Worm (Caenorhabditis elegans) whole organism, L1 larva: Measurements from ENCODE around the gene F07A11.4.

Source experiments
- C04F5.9 ChIP-seq: sonication (generic microtip); optimal IDR thresholded peaks from 2 replicates; lab custom pipeline; 2016; ENCODE audit warnings: missing genetic modification characterization, missing compliant biosample characterization
- C34B4.2 ChIP-seq: sonication (generic microtip); optimal IDR thresholded peaks from 2 replicates; lab custom pipeline; 2017; ENCODE audit warnings: mild to moderate bottlenecking, missing genetic modification characterization, missing compliant biosample characterization
- F16B12.6 ChIP-seq: fragments of 150-350 bp; optimal IDR thresholded peaks from 2 replicates; lab custom pipeline; 2014; ENCODE audit warnings: missing biosample characterization, missing genetic modification characterization
- aha-1 ChIP-seq: fragments of 150-350 bp; optimal IDR thresholded peaks from 2 replicates; lab custom pipeline; 2014; ENCODE audit warnings: missing biosample characterization, missing genetic modification characterization
- blmp-1 ChIP-seq: fragments of 150-350 bp; optimal IDR thresholded peaks from 2 replicates; lab custom pipeline; 2014; ENCODE audit warnings: missing biosample characterization, missing genetic modification characterization
- ceh-63 ChIP-seq: fragments of 200-800 bp; sonication (Bioruptor generic); optimal IDR thresholded peaks from 2 replicates; lab custom pipeline; 2018; ENCODE audit warnings: mild to moderate bottlenecking, missing genetic modification characterization, missing compliant biosample characterization
- ceh-88 ChIP-seq: fragments of 200-800 bp; sonication (Bioruptor generic); IDR thresholded peaks from 2 replicates; pipeline ENCODE4 v1.3.6; 2022; ENCODE audit warnings: missing genetic modification characterization, missing compliant biosample characterization
- ces-1 ChIP-seq: fragments of 150-350 bp; optimal IDR thresholded peaks from 2 replicates; lab custom pipeline; 2014; ENCODE audit warnings: missing biosample characterization, missing genetic modification reagents, missing genetic modification characterization
- efl-1 ChIP-seq, 4 experiments: fragments of 150-350 bp; optimal IDR thresholded peaks in 3 of 4; peaks in 1 of 4; 1 replicate in 1 of 4; 2 replicates in 3 of 4; lab custom pipeline; 2014; ENCODE audit warnings: missing biosample characterization in 2 of 4, missing genetic modification characterization in 2 of 4, missing genetic modification reagents in 2 of 4
- egl-13 ChIP-seq: sonication (generic microtip); optimal IDR thresholded peaks from 2 replicates; lab custom pipeline; 2016; ENCODE audit warnings: missing genotype, missing genetic modification reagents, missing genetic modification characterization, missing compliant biosample characterization
- egl-27 ChIP-seq, 2 experiments: fragments of 150-350 bp in 1 of 2; sonication (generic microtip); optimal IDR thresholded peaks; 3 replicates each; lab custom pipeline; 2017 to 2018; ENCODE audit warnings: missing biosample characterization in 2 of 2, missing genetic modification characterization in 2 of 2, missing genetic modification reagents in 2 of 2
- elt-2 ChIP-seq: sonication (generic microtip); optimal IDR thresholded peaks from 2 replicates; lab custom pipeline; 2016; ENCODE audit warnings: missing genetic modification characterization, mild to moderate bottlenecking, inconsistent platforms, missing compliant biosample characterization, missing genetic modification reagents
- fkh-8 ChIP-seq: sonication (generic microtip); optimal IDR thresholded peaks from 2 replicates; lab custom pipeline; 2016; ENCODE audit warnings: mild to moderate bottlenecking, missing genetic modification characterization, missing compliant biosample characterization
- fos-1 ChIP-seq: fragments of 150-350 bp; optimal IDR thresholded peaks from 2 replicates; lab custom pipeline; 2014; ENCODE audit warnings: missing biosample characterization, missing genetic modification characterization
- grh-1 ChIP-seq: fragments of 200-800 bp; sonication (Bioruptor generic); IDR thresholded peaks from 2 replicates; pipeline ENCODE4 v1.3.6; 2022; ENCODE audit warnings: missing genetic modification reagents, missing genetic modification characterization, missing compliant biosample characterization
- hpl-2 ChIP-seq: fragments of 150-350 bp; optimal IDR thresholded peaks from 2 replicates; lab custom pipeline; 2014; ENCODE audit warnings: missing biosample characterization, missing genetic modification reagents, missing genetic modification characterization
- irx-1 ChIP-seq: sonication (generic microtip); optimal IDR thresholded peaks from 2 replicates; lab custom pipeline; 2016; ENCODE audit warnings: missing genetic modification characterization, missing compliant biosample characterization
- lin-13 ChIP-seq: fragments of 150-350 bp; optimal IDR thresholded peaks from 2 replicates; lab custom pipeline; 2014; ENCODE audit warnings: missing biosample characterization, missing genetic modification reagents, missing genetic modification characterization
- lin-14 ChIP-seq: fragments of 200-800 bp; sonication (Bioruptor generic); optimal IDR thresholded peaks from 2 replicates; lab custom pipeline; 2018; ENCODE audit warnings: mild to moderate bottlenecking, missing genetic modification characterization, moderate library complexity, missing compliant biosample characterization
- lir-3 ChIP-seq: sonication (generic microtip); optimal IDR thresholded peaks from 2 replicates; lab custom pipeline; 2016; ENCODE audit warnings: mild to moderate bottlenecking, missing genetic modification characterization, moderate library complexity, missing compliant biosample characterization; ENCODE audit not compliant: poor library complexity
- lsy-2 ChIP-seq, 2 experiments: fragments of 150-350 bp; optimal IDR thresholded peaks; 2 replicates each; lab custom pipeline; 2014; ENCODE audit warnings: missing biosample characterization in 2 of 2, missing genetic modification characterization in 2 of 2
- mdl-1 ChIP-seq, 2 experiments: fragments of 150-350 bp; optimal IDR thresholded peaks; 2 replicates each; lab custom pipeline; 2014 to 2017; ENCODE audit warnings: missing biosample characterization in 2 of 2, missing genetic modification characterization in 2 of 2, inconsistent platforms in 1 of 2
- mef-2 ChIP-seq: fragments of 150-350 bp; optimal IDR thresholded peaks from 2 replicates; lab custom pipeline; 2014; ENCODE audit warnings: missing biosample characterization, missing genetic modification characterization
- mep-1 ChIP-seq: fragments of 150-350 bp; optimal IDR thresholded peaks from 2 replicates; lab custom pipeline; 2014; ENCODE audit warnings: missing biosample characterization, missing genetic modification characterization
- nhr-11 ChIP-seq: fragments of 150-350 bp; optimal IDR thresholded peaks from 2 replicates; lab custom pipeline; 2014; ENCODE audit warnings: missing biosample characterization, missing genetic modification characterization
- nhr-12 ChIP-seq: sonication (generic microtip); optimal IDR thresholded peaks from 2 replicates; lab custom pipeline; 2017; ENCODE audit warnings: missing biosample characterization, missing genetic modification characterization
- nhr-19 ChIP-seq: fragments of 200-800 bp; sonication (Bioruptor generic); conservative IDR thresholded peaks from 2 replicates; pipeline ENCODE4 v1.3.6; 2022; ENCODE audit warnings: missing genetic modification characterization, missing compliant biosample characterization
- nhr-76 ChIP-seq: sonication (generic microtip); optimal IDR thresholded peaks from 2 replicates; lab custom pipeline; 2017; ENCODE audit warnings: missing biosample characterization, missing genetic modification characterization
- nhr-84 ChIP-seq: sonication (generic microtip); optimal IDR thresholded peaks from 2 replicates; lab custom pipeline; 2017; ENCODE audit warnings: missing biosample characterization, missing genetic modification characterization
- nhr-85 ChIP-seq: sonication (generic microtip); peaks from one replicate; lab custom pipeline; 2016; ENCODE audit warnings: missing genetic modification characterization, inconsistent platforms, missing compliant biosample characterization
- pag-3 ChIP-seq: sonication (generic microtip); optimal IDR thresholded peaks from 2 replicates; lab custom pipeline; 2017; ENCODE audit warnings: missing genetic modification characterization, mild to moderate bottlenecking, missing compliant biosample characterization, antibody characterized with exemption, borderline replicate concordance; ENCODE audit not compliant: insufficient read depth
- pqm-1 ChIP-seq: sonication (generic microtip); optimal IDR thresholded peaks from 3 replicates; lab custom pipeline; 2017; ENCODE audit warnings: missing biosample characterization, missing genetic modification characterization
- rnt-1 ChIP-seq: sonication (generic microtip); optimal IDR thresholded peaks from 2 replicates; lab custom pipeline; 2016; ENCODE audit warnings: mild to moderate bottlenecking, missing genetic modification characterization, moderate library complexity, missing compliant biosample characterization
- snpc-4 ChIP-seq: fragments of 150-350 bp; optimal IDR thresholded peaks from 2 replicates; lab custom pipeline; 2014; ENCODE audit warnings: missing biosample characterization, missing genetic modification characterization
- sox-4 ChIP-seq: sonication (generic microtip); optimal IDR thresholded peaks from 2 replicates; lab custom pipeline; 2016; ENCODE audit warnings: missing genetic modification characterization, missing compliant biosample characterization
- sptf-1 ChIP-seq: fragments of 150-350 bp; optimal IDR thresholded peaks from 2 replicates; lab custom pipeline; 2014; ENCODE audit warnings: missing biosample characterization, missing genetic modification characterization
- sup-37 ChIP-seq: fragments of 200-800 bp; sonication (Bioruptor generic); optimal IDR thresholded peaks from 2 replicates; lab custom pipeline; 2018; ENCODE audit warnings: mild to moderate bottlenecking, missing genetic modification characterization, missing compliant biosample characterization
- swsn-7 ChIP-seq: sonication (generic microtip); optimal IDR thresholded peaks from 2 replicates; lab custom pipeline; 2016; ENCODE audit warnings: missing genetic modification characterization, missing compliant biosample characterization
- tbx-2 ChIP-seq: sonication (generic microtip); optimal IDR thresholded peaks from 2 replicates; lab custom pipeline; 2016; ENCODE audit warnings: missing genetic modification characterization, missing compliant biosample characterization
- unc-130 ChIP-seq: fragments of 150-350 bp; optimal IDR thresholded peaks from 2 replicates; lab custom pipeline; 2017; ENCODE audit warnings: missing biosample characterization, missing genetic modification characterization, inconsistent platforms
- unc-30 ChIP-seq: sonication (generic microtip); optimal IDR thresholded peaks from 2 replicates; lab custom pipeline; 2017; ENCODE audit warnings: missing biosample characterization, missing genetic modification characterization
- unc-98 ChIP-seq: fragments of 200-800 bp; sonication (Bioruptor generic); IDR thresholded peaks from 2 replicates; pipeline ENCODE4 v1.3.6; 2022; ENCODE audit warnings: missing genetic modification characterization, missing compliant biosample characterization
- zag-1 ChIP-seq: fragments of 150-350 bp; optimal IDR thresholded peaks from 2 replicates; lab custom pipeline; 2014; ENCODE audit warnings: missing biosample characterization, missing genetic modification characterization
- zip-4 ChIP-seq: fragments of 200-800 bp; sonication (Bioruptor generic); optimal IDR thresholded peaks from 2 replicates; lab custom pipeline; 2018; ENCODE audit warnings: mild to moderate bottlenecking, missing genetic modification characterization, moderate library complexity, missing compliant biosample characterization
- ztf-11 ChIP-seq, 2 experiments: sonication (generic microtip); optimal IDR thresholded peaks; 2 replicates each; lab custom pipeline; 2016 to 2017; ENCODE audit warnings: missing genetic modification characterization in 2 of 2, missing biosample characterization in 1 of 2, missing compliant biosample characterization in 1 of 2
- ztf-4 ChIP-seq: fragments of 150-350 bp; optimal IDR thresholded peaks from 2 replicates; lab custom pipeline; 2014; ENCODE audit warnings: missing biosample characterization, missing genetic modification characterization

F07A11.4 gene

ce11 chrII:11622605-11623004 lies 21.8 kb downstream of the F07A11.4 start:
- TF ChIP-seq unc-30 (no peak), unc-98 (GFP tag; lab: Robert Waterston, UW) (no peak), aha-1 (tag; lab: Kevin White, UChicago) (no peak), ces-1 (no peak)

- no peak for TF ChIP-seq ceh-63 (GFP tag; lab: Kevin White, UChicago)
These were observed 27.1 kb downstream of the F07A11.4 start for ce11 chrII:11627904-11628303.

ce11 chrII:11629957-11630356 lies 29.1 kb downstream of the F07A11.4 start:
- TF ChIP-seq efl-1 (optimal IDR thresholded peaks at IDR 0.05; lab: Kevin White, UChicago) (no peak), efl-1 (GFP tag; optimal IDR thresholded peaks at IDR 0.05 in 1 of 2; lab: Kevin White, UChicago) (peak in 1 of 2 experiments; percentile 80), nhr-19 (GFP tag; lab: Robert Waterston, UW) (no peak), lin-14 (GFP tag; lab: Kevin White, UChicago) (peak; percentile 14), unc-130 (no peak), zag-1 (tag; lab: Kevin White, UChicago) (no peak), fkh-8 (tag; lab: Kevin White, UChicago) (no peak)

- TF ChIP-seq C34B4.2 (tag; lab: Kevin White, UChicago) = no peak
- TF ChIP-seq mef-2 = no peak
- TF ChIP-seq mdl-1 (tag; optimal IDR thresholded peaks at IDR 0.05; lab: Kevin White, UChicago) = peak in 1 of 2 experiments; percentile 33
- no peak for TF ChIP-seq pqm-1 (tag; lab: Kevin White, UChicago)
- TF ChIP-seq fos-1 (tag; lab: Kevin White, UChicago) = peak; percentile 37
- TF ChIP-seq pag-3 (tag; lab: Kevin White, UChicago) = no peak
- no peak for TF ChIP-seq aha-1 (tag; lab: Kevin White, UChicago)
- TF ChIP-seq unc-130 = peak; percentile 22
- TF ChIP-seq nhr-12 (tag; lab: Kevin White, UChicago) = no peak
- TF ChIP-seq grh-1 = no peak
- TF ChIP-seq ceh-88 = no peak
- TF ChIP-seq irx-1 (tag; lab: Kevin White, UChicago) = no peak
- no peak for TF ChIP-seq ztf-4 (tag; lab: Kevin White, UChicago)
- no peak for TF ChIP-seq nhr-76 (tag; lab: Kevin White, UChicago)
- no peak for TF ChIP-seq nhr-11 (tag; lab: Kevin White, UChicago)
- TF ChIP-seq mep-1 (tag; lab: Kevin White, UChicago) = peak; percentile 16
- TF ChIP-seq zip-4 (GFP tag; lab: Kevin White, UChicago) = no peak
- no peak for TF ChIP-seq C04F5.9 (tag; lab: Kevin White, UChicago)
- peak; percentile 26; the same call in 1 of the 2 replicates for TF ChIP-seq nhr-19 (GFP tag; lab: Robert Waterston, UW)
- peak; percentile 86 for TF ChIP-seq nhr-85 (tag; lab: Kevin White, UChicago)
- no peak for TF ChIP-seq hpl-2 (GFP tag; lab: Kevin White, UChicago)
- no peak for TF ChIP-seq unc-98 (GFP tag; lab: Robert Waterston, UW)
- peak; percentile 18 for TF ChIP-seq lin-13 (GFP tag; lab: Kevin White, UChicago)
- no peak for TF ChIP-seq egl-13 (tag; lab: Kevin White, UChicago)
- peak; percentile 53 for TF ChIP-seq swsn-7 (tag; lab: Kevin White, UChicago)
- peak; percentile 4 to 10 for TF ChIP-seq egl-27 (tag; optimal IDR thresholded peaks at IDR 0.05; lab: Kevin White, UChicago)
- TF ChIP-seq efl-1 (optimal IDR thresholded peaks at IDR 0.05; lab: Kevin White, UChicago) = peak; percentile 34 to 51
- peak in 1 of 2 experiments; percentile 4 for TF ChIP-seq efl-1 (GFP tag; optimal IDR thresholded peaks at IDR 0.05 in 1 of 2; lab: Kevin White, UChicago)
- TF ChIP-seq sox-4 = no peak
- TF ChIP-seq lsy-2 (tag; optimal IDR thresholded peaks at IDR 0.05; lab: Kevin White, UChicago) = peak; percentile 15 to 57
- no peak for TF ChIP-seq nhr-84
- no peak for TF ChIP-seq F16B12.6 (tag; lab: Kevin White, UChicago)
- TF ChIP-seq blmp-1 (tag; lab: Kevin White, UChicago) = peak; percentile 59
- no peak for TF ChIP-seq sptf-1 (tag; lab: Kevin White, UChicago)
- no peak for TF ChIP-seq ztf-11 (tag; optimal IDR thresholded peaks at IDR 0.05; lab: Kevin White, UChicago)
- TF ChIP-seq ceh-63 (GFP tag; lab: Kevin White, UChicago) = no peak
- no peak for TF ChIP-seq ces-1
- no peak for TF ChIP-seq sup-37 (GFP tag; lab: Kevin White, UChicago)
- TF ChIP-seq elt-2 (tag; lab: Kevin White, UChicago) = no peak
- TF ChIP-seq rnt-1 (tag; lab: Kevin White, UChicago) = peak; percentile 49
- no peak for TF ChIP-seq lir-3 (tag; lab: Kevin White, UChicago)
- no peak for TF ChIP-seq snpc-4 (tag; lab: Kevin White, UChicago)
- peak; percentile 48 for TF ChIP-seq tbx-2 (tag; lab: Kevin White, UChicago)
These were observed 31.9 kb downstream of the F07A11.4 start for ce11 chrII:11632689-11633088.
